Worm (Caenorhabditis elegans) whole organism, late embryonic: ENCODE measurements around the gene C02E7.7.

ENCODE experiments used
- ceh-48 ChIP-seq: sonication (generic microtip); optimal IDR thresholded peaks from 2 replicates; lab custom pipeline; 2016; ENCODE audit warnings: missing genetic modification characterization, inconsistent platforms, missing compliant biosample characterization
- fkh-6 ChIP-seq: sonication (generic microtip); optimal IDR thresholded peaks from 2 replicates; lab custom pipeline; 2016; ENCODE audit warnings: missing genetic modification characterization, missing compliant biosample characterization
- pros-1 ChIP-seq: fragments of 150-350 bp; optimal IDR thresholded peaks from 2 replicates; lab custom pipeline; 2014; ENCODE audit warnings: missing biosample characterization, missing genetic modification reagents, missing genetic modification characterization

- no peak for TF ChIP-seq pros-1 (tag; lab: Kevin White, UChicago)
- TF ChIP-seq fkh-6: no peak
- TF ChIP-seq ceh-48: no peak
Observed at ce11 chrV:4868698-4869097, 49.7 kb downstream of the C02E7.7 start.
